Worm (Caenorhabditis elegans): ENCODE data around the gene Y17G7B.12.

The Y17G7B.12 gene

ce11 chrII:12006575-12007098 lies 17.0 kb upstream of the Y17G7B.12 start, which contains the start of gene mcm-2 (continued):
- TF ChIP-seq aly-2 (tag; optimal IDR thresholded peaks at IDR 0.05) = no peak
- no peak for TF ChIP-seq ceh-8 (GFP tag; optimal IDR thresholded peaks at IDR 0.05)
- no peak for TF ChIP-seq sup-37 (GFP tag; optimal IDR thresholded peaks at IDR 0.05)
- TF ChIP-seq ceh-82 (tag; optimal IDR thresholded peaks at IDR 0.05) = peak in 2 of 3 experiments; percentile 23 to 68
- TF ChIP-seq pag-3 (tag; optimal IDR thresholded peaks at IDR 0.05; ENCODE audit: borderline replicate concordance, insufficient read depth) = no peak
- TF ChIP-seq snu-23 (GFP tag; optimal IDR thresholded peaks at IDR 0.05) = peak; percentile 68
- no peak for TF ChIP-seq ets-5 (GFP tag; IDR thresholded peaks at IDR 0.05)
- TF ChIP-seq C34B4.2 (tag; optimal IDR thresholded peaks at IDR 0.05) = no peak
- TF ChIP-seq ces-1 (GFP tag; optimal IDR thresholded peaks at IDR 0.05) = no peak
- TF ChIP-seq nhr-71 (tag; optimal IDR thresholded peaks at IDR 0.05) = peak; percentile 80
- TF ChIP-seq hlh-4 (tag; optimal IDR thresholded peaks at IDR 0.05) = no peak
- no peak for TF ChIP-seq nhr-28 (tag; optimal IDR thresholded peaks at IDR 0.05)
- TF ChIP-seq lin-39 (tag; optimal IDR thresholded peaks at IDR 0.05) = no peak
- no peak for TF ChIP-seq Y116A8C.19 (tag; optimal IDR thresholded peaks at IDR 0.05; ENCODE audit: borderline replicate concordance)
- peak; percentile 4 for TF ChIP-seq nhr-77 (tag; optimal IDR thresholded peaks at IDR 0.05)
- peak; percentile 38; the same call in 1 of the 2 replicates for TF ChIP-seq grh-1 (GFP tag; IDR thresholded peaks at IDR 0.05)
- peak; percentile 59 for TF ChIP-seq skn-1 (tag; optimal IDR thresholded peaks at IDR 0.05)
- TF ChIP-seq unc-98 (GFP tag; IDR thresholded peaks at IDR 0.05) = no peak
- TF ChIP-seq ceh-63 (GFP tag; optimal IDR thresholded peaks at IDR 0.05) = no peak
- TF ChIP-seq fkh-10 (GFP tag; optimal IDR thresholded peaks at IDR 0.05) = no peak
- TF ChIP-seq mab-9 (GFP tag; IDR thresholded peaks at IDR 0.05) = no peak
- peak; percentile 10 for TF ChIP-seq egl-13 (tag; optimal IDR thresholded peaks at IDR 0.05)
- TF ChIP-seq irx-1 (tag; optimal IDR thresholded peaks at IDR 0.05) = peak; percentile 3
- peak; percentile 60 to 81 for TF ChIP-seq lsy-2 (tag; optimal IDR thresholded peaks at IDR 0.05)
- TF ChIP-seq xbp-1 (tag; optimal IDR thresholded peaks at IDR 0.05) = peak; percentile 70
- peak; percentile 72 for TF ChIP-seq nhr-85 (tag)
- peak; percentile 35 for TF ChIP-seq dsc-1 (tag; optimal IDR thresholded peaks at IDR 0.05)
- no peak for TF ChIP-seq lin-14 (GFP tag; optimal IDR thresholded peaks at IDR 0.05)
- no peak for TF ChIP-seq egl-27 (tag; optimal IDR thresholded peaks at IDR 0.05)
- no peak for TF ChIP-seq tlp-1 (tag; optimal IDR thresholded peaks at IDR 0.05)
- no peak for TF ChIP-seq nhr-12 (tag; optimal IDR thresholded peaks at IDR 0.05)
- no peak for TF ChIP-seq jun-1 (tag; optimal IDR thresholded peaks at IDR 0.05)
- TF ChIP-seq fos-1 (tag; optimal IDR thresholded peaks at IDR 0.05) = no peak
- peak; percentile 38 for TF ChIP-seq isw-1 (GFP tag; IDR thresholded peaks at IDR 0.05)
- peak; percentile 75 for TF ChIP-seq unc-86 (tag; optimal IDR thresholded peaks at IDR 0.05)
- no peak for TF ChIP-seq sptf-1 (tag; optimal IDR thresholded peaks at IDR 0.05)
- TF ChIP-seq sox-4 (tag; optimal IDR thresholded peaks at IDR 0.05) = no peak
- TF ChIP-seq ztf-4 (tag; optimal IDR thresholded peaks at IDR 0.05) = no peak
- TF ChIP-seq zip-4 (GFP tag; optimal IDR thresholded peaks at IDR 0.05) = no peak
- TF ChIP-seq lin-15B (tag; optimal IDR thresholded peaks at IDR 0.05) = peak; percentile 73
- no peak for TF ChIP-seq vab-15 (tag; optimal IDR thresholded peaks at IDR 0.05)
- TF ChIP-seq zag-1 (tag; optimal IDR thresholded peaks at IDR 0.05) = no peak
- TF ChIP-seq rnt-1 (tag; optimal IDR thresholded peaks at IDR 0.05) = peak; percentile 65
- no peak for TF ChIP-seq nhr-11 (tag; optimal IDR thresholded peaks at IDR 0.05)
- TF ChIP-seq fkh-8 (tag; optimal IDR thresholded peaks at IDR 0.05) = peak; percentile 74
- peak; percentile 56 for TF ChIP-seq C16A3.4 (tag; optimal IDR thresholded peaks at IDR 0.05)
- TF ChIP-seq efl-3 (GFP tag; optimal IDR thresholded peaks at IDR 0.05) = peak; percentile 76
- TF ChIP-seq nhr-20 (tag; optimal IDR thresholded peaks at IDR 0.05) = peak; percentile 60
- TF ChIP-seq ceh-90 (tag; optimal IDR thresholded peaks at IDR 0.05) = no peak
- no peak for TF ChIP-seq nhr-84 (tag; optimal IDR thresholded peaks at IDR 0.05)
- TF ChIP-seq blmp-1 (tag; optimal IDR thresholded peaks at IDR 0.05) = no peak
- peak; percentile 53 for TF ChIP-seq nhr-90 (tag; optimal IDR thresholded peaks at IDR 0.05; ENCODE audit: poor library complexity)
- TF ChIP-seq unc-62 (GFP tag; optimal IDR thresholded peaks at IDR 0.05) = no peak

All from whole organism, L1 larva.